Fruit fly (Drosophila melanogaster) whole organism, embryonic: ENCODE measurements around the gene CG43293.
A peak's percentile ranks its signal among the peaks of the same experiment; 100 is the strongest.

Experiments used
- Asciz ChIP-seq: fragments of 200-800 bp; sonication (Bioruptor generic); optimal IDR thresholded peaks from 2 replicates; lab custom pipeline; 2017; ENCODE audit warnings: missing biosample characterization, mild to moderate bottlenecking, missing genetic modification characterization, missing genetic modification reagents
- CG12104 ChIP-seq: fragments of 200-800 bp; sonication (Bioruptor generic); optimal IDR thresholded peaks from 3 replicates; lab custom pipeline; 2016; ENCODE audit warnings: missing biosample characterization, missing genetic modification characterization
- CG12155 ChIP-seq: fragments of 200-800 bp; sonication (Bioruptor generic); optimal IDR thresholded peaks from 3 replicates; lab custom pipeline; 2016; ENCODE audit warnings: missing biosample characterization, missing genetic modification characterization
- CG12744 ChIP-seq: fragments of 200-800 bp; sonication (Bioruptor generic); optimal IDR thresholded peaks from 2 replicates; lab custom pipeline; 2016; ENCODE audit warnings: missing biosample characterization, missing genetic modification characterization
- CG13894 ChIP-seq: fragments of 200-800 bp; sonication (Bioruptor generic); optimal IDR thresholded peaks from 3 replicates; lab custom pipeline; 2018; ENCODE audit warnings: missing biosample characterization, mild to moderate bottlenecking, missing genetic modification characterization, moderate library complexity
- CG14441 ChIP-seq: fragments of 200-800 bp; sonication (Bioruptor generic); IDR thresholded peaks from 2 replicates; pipeline ENCODE4 v1.3.6; 2022; ENCODE audit warnings: missing biosample characterization, missing genetic modification characterization
- CG15696 ChIP-seq: fragments of 200-800 bp; sonication (Bioruptor generic); optimal IDR thresholded peaks from 2 replicates; lab custom pipeline; 2019; ENCODE audit warnings: missing biosample characterization, mild to moderate bottlenecking, missing genetic modification characterization, moderate library complexity
- CG1602 ChIP-seq: fragments of 200-800 bp; sonication (Bioruptor generic); optimal IDR thresholded peaks from 3 replicates; lab custom pipeline; 2016; ENCODE audit warnings: missing biosample characterization, missing genetic modification characterization
- CG17186 ChIP-seq: fragments of 200-800 bp; sonication (Bioruptor generic); optimal IDR thresholded peaks from 3 replicates; lab custom pipeline; 2017; ENCODE audit warnings: missing biosample characterization, missing genetic modification reagents, missing genetic modification characterization
- CG17361 ChIP-seq: fragments of 200-800 bp; sonication (Bioruptor generic); IDR thresholded peaks from 3 replicates; pipeline ENCODE4 v1.3.6; 2022; ENCODE audit warnings: missing biosample characterization, missing genetic modification characterization
- CG17802 ChIP-seq: fragments of 200-800 bp; sonication (Bioruptor generic); optimal IDR thresholded peaks from 2 replicates; lab custom pipeline; 2018; ENCODE audit warnings: missing biosample characterization, mild to moderate bottlenecking, missing genetic modification characterization, moderate library complexity
- CG2120 ChIP-seq: fragments of 200-800 bp; sonication (Bioruptor generic); optimal IDR thresholded peaks from 3 replicates; lab custom pipeline; 2016; ENCODE audit warnings: missing biosample characterization, missing genetic modification characterization
- CG2889 ChIP-seq: fragments of 200-800 bp; sonication (Bioruptor generic); IDR thresholded peaks from 3 replicates; pipeline ENCODE4 v1.3.6; 2022; ENCODE audit warnings: missing biosample characterization, missing genetic modification characterization
- CG3281 ChIP-seq: fragments of 200-800 bp; sonication (Bioruptor generic); optimal IDR thresholded peaks from 3 replicates; lab custom pipeline; 2017; ENCODE audit warnings: missing biosample characterization, mild to moderate bottlenecking, missing genetic modification characterization
- CG4282 ChIP-seq: fragments of 200-800 bp; sonication (Bioruptor generic); optimal IDR thresholded peaks from 2 replicates; lab custom pipeline; 2016; ENCODE audit warnings: missing biosample characterization, missing genetic modification characterization
- CG4707 ChIP-seq: fragments of 200-800 bp; sonication (Bioruptor generic); optimal IDR thresholded peaks from 2 replicates; lab custom pipeline; 2018; ENCODE audit warnings: missing biosample characterization, mild to moderate bottlenecking, missing genetic modification characterization, moderate library complexity
- CG7372 ChIP-seq: fragments of 200-800 bp; sonication (Bioruptor generic); IDR thresholded peaks from 2 replicates; pipeline ENCODE4 v1.3.6; 2022; ENCODE audit warnings: missing biosample characterization, missing genetic modification characterization
- CG7786 ChIP-seq: fragments of 200-800 bp; sonication (Bioruptor generic); optimal IDR thresholded peaks from 2 replicates; lab custom pipeline; 2016; ENCODE audit warnings: missing biosample characterization, missing genetic modification characterization
- CG8765 ChIP-seq: fragments of 200-800 bp; sonication (Bioruptor generic); IDR thresholded peaks from 2 replicates; pipeline ENCODE4 v1.3.6; 2022; ENCODE audit warnings: missing biosample characterization, missing genetic modification characterization
- CoRest ChIP-seq: fragments of 200-800 bp; sonication (Bioruptor generic); optimal IDR thresholded peaks from 3 replicates; lab custom pipeline; 2018; ENCODE audit warnings: missing biosample characterization, mild to moderate bottlenecking, missing genetic modification characterization, moderate library complexity
- Dad ChIP-seq: fragments of 200-800 bp; sonication (Bioruptor generic); optimal IDR thresholded peaks from 3 replicates; lab custom pipeline; 2016; ENCODE audit warnings: missing biosample characterization, missing genetic modification characterization
- Fer2 ChIP-seq: fragments of 200-800 bp; sonication (Bioruptor generic); optimal IDR thresholded peaks from 2 replicates; lab custom pipeline; 2018; ENCODE audit warnings: missing biosample characterization, mild to moderate bottlenecking, missing genetic modification characterization, moderate library complexity
- HHEX ChIP-seq: fragments of 200-800 bp; sonication (Bioruptor generic); optimal IDR thresholded peaks from 3 replicates; lab custom pipeline; 2017; ENCODE audit warnings: missing biosample characterization, mild to moderate bottlenecking, missing genetic modification characterization, missing genetic modification reagents
- HLH54F ChIP-seq: fragments of 200-800 bp; sonication (Bioruptor generic); optimal IDR thresholded peaks from 3 replicates; lab custom pipeline; 2016; ENCODE audit warnings: missing biosample characterization, missing genetic modification characterization
- Lim3 ChIP-seq: fragments of 200-800 bp; sonication (Bioruptor generic); IDR thresholded peaks from 2 replicates; pipeline ENCODE4 v1.3.6; 2022; ENCODE audit warnings: missing biosample characterization, missing genetic modification characterization
- MESR4 ChIP-seq: fragments of 200-800 bp; sonication (Bioruptor generic); optimal IDR thresholded peaks from 2 replicates; lab custom pipeline; 2018; ENCODE audit warnings: missing biosample characterization, mild to moderate bottlenecking, missing genetic modification characterization, moderate library complexity
- Mes4 ChIP-seq: fragments of 200-800 bp; sonication (Bioruptor generic); optimal IDR thresholded peaks from 2 replicates; lab custom pipeline; 2016; ENCODE audit warnings: missing biosample characterization, missing genetic modification characterization
- Side ChIP-seq: fragments of 200-800 bp; sonication (Bioruptor generic); optimal IDR thresholded peaks from 2 replicates; lab custom pipeline; 2016; ENCODE audit warnings: missing biosample characterization, missing genetic modification characterization
- Six4 ChIP-seq: fragments of 200-800 bp; sonication (Bioruptor generic); optimal IDR thresholded peaks from 2 replicates; lab custom pipeline; 2016; ENCODE audit warnings: missing biosample characterization, missing genetic modification characterization
- Trl ChIP-seq, 3 experiments: fragments of >200 bp in 2 of 3; fragments of 200-800 bp in 1 of 3; sonication (Bioruptor generic) in 1 of 3; optimal IDR thresholded peaks; 2 replicates in 1 of 3; 3 replicates in 2 of 3; lab custom pipeline; 2016 to 2017; ENCODE audit warnings: missing biosample characterization in 1 of 3, missing genetic modification characterization in 1 of 3
- Xbp1 ChIP-seq: fragments of 200-800 bp; sonication (Bioruptor generic); optimal IDR thresholded peaks from 3 replicates; lab custom pipeline; 2016; ENCODE audit warnings: missing biosample characterization, mild to moderate bottlenecking, missing genetic modification characterization
- Xrp1 ChIP-seq: fragments of 200-800 bp; sonication (Bioruptor generic); IDR thresholded peaks from 2 replicates; pipeline ENCODE4 v1.3.6; 2022; ENCODE audit warnings: missing biosample characterization, missing genetic modification characterization
- amos ChIP-seq: fragments of 200-800 bp; sonication (Bioruptor generic); IDR thresholded peaks from 2 replicates; pipeline ENCODE4 v1.3.6; 2022; ENCODE audit warnings: missing biosample characterization, missing genetic modification characterization; ENCODE audit not compliant: partially characterized antibody
- aop ChIP-seq: fragments of 200-800 bp; sonication (Bioruptor generic); IDR thresholded peaks from 2 replicates; pipeline ENCODE4 v1.3.6; 2022; ENCODE audit warnings: missing biosample characterization, missing genetic modification characterization
- dysf ChIP-seq: fragments of 200-800 bp; sonication (Bioruptor generic); IDR thresholded peaks from 3 replicates; pipeline ENCODE4 v1.3.6; 2022; ENCODE audit warnings: missing biosample characterization, missing genetic modification characterization
- exex ChIP-seq: fragments of 200-800 bp; sonication (Bioruptor generic); optimal IDR thresholded peaks from 4 replicates; lab custom pipeline; 2018; ENCODE audit warnings: missing biosample characterization, mild to moderate bottlenecking, missing genetic modification characterization, moderate library complexity
- fd96Cb ChIP-seq: fragments of 200-800 bp; sonication (Bioruptor generic); optimal IDR thresholded peaks from 2 replicates; lab custom pipeline; 2018; ENCODE audit warnings: missing biosample characterization, mild to moderate bottlenecking, missing genetic modification characterization, moderate library complexity
- fru ChIP-seq: fragments of >200 bp; optimal IDR thresholded peaks from 2 replicates; lab custom pipeline; 2017
- gem ChIP-seq: fragments of 200-800 bp; sonication (Bioruptor generic); optimal IDR thresholded peaks from 2 replicates; lab custom pipeline; 2019; ENCODE audit warnings: missing biosample characterization, mild to moderate bottlenecking, missing genetic modification characterization, moderate library complexity
- gfzf ChIP-seq: fragments of 200-800 bp; sonication (Bioruptor generic); optimal IDR thresholded peaks from 2 replicates; lab custom pipeline; 2016; ENCODE audit warnings: missing biosample characterization, mild to moderate bottlenecking, missing genetic modification characterization, moderate library complexity
- ham ChIP-seq: fragments of 200-800 bp; sonication (Bioruptor generic); IDR thresholded peaks from 2 replicates; pipeline ENCODE4 v1.3.6; 2022; ENCODE audit warnings: missing biosample characterization, missing genetic modification characterization
- nerfin-2 ChIP-seq: fragments of 200-800 bp; sonication (Bioruptor generic); IDR thresholded peaks from 2 replicates; pipeline ENCODE4 v1.3.6; 2022; ENCODE audit warnings: missing biosample characterization, missing genetic modification characterization; ENCODE audit not compliant: partially characterized antibody
- org-1 ChIP-seq: fragments of 200-800 bp; sonication (Bioruptor generic); optimal IDR thresholded peaks from 2 replicates; lab custom pipeline; 2017; ENCODE audit warnings: missing biosample characterization, missing genetic modification characterization
- pnt ChIP-seq: fragments of 200-800 bp; sonication (Bioruptor generic); optimal IDR thresholded peaks from 3 replicates; lab custom pipeline; 2016; ENCODE audit warnings: missing biosample characterization, missing genetic modification characterization
- sd ChIP-seq: fragments of 200-800 bp; sonication (Bioruptor generic); optimal IDR thresholded peaks from 3 replicates; lab custom pipeline; 2018; ENCODE audit warnings: missing biosample characterization, mild to moderate bottlenecking, missing genetic modification characterization, moderate library complexity
- shn ChIP-seq: fragments of 200-800 bp; sonication (Bioruptor generic); optimal IDR thresholded peaks from 3 replicates; lab custom pipeline; 2016; ENCODE audit warnings: missing biosample characterization, missing genetic modification characterization
- tna ChIP-seq: fragments of 200-800 bp; sonication (Bioruptor generic); IDR thresholded peaks from 2 replicates; pipeline ENCODE4 v1.3.6; 2022; ENCODE audit warnings: missing biosample characterization, missing genetic modification characterization; ENCODE audit not compliant: partially characterized antibody
- trem ChIP-seq: fragments of 200-800 bp; optimal IDR thresholded peaks from 3 replicates; lab custom pipeline; 2019; ENCODE audit warnings: missing biosample characterization, mild to moderate bottlenecking, missing genetic modification characterization, moderate library complexity
- ttk ChIP-seq: fragments of 200-800 bp; sonication (Bioruptor generic); IDR thresholded peaks from 2 replicates; pipeline ENCODE4 v2.1.2; 2022; ENCODE audit warnings: missing biosample characterization, missing genetic modification characterization
- usp ChIP-seq: fragments of >200 bp; optimal IDR thresholded peaks from 2 replicates; lab custom pipeline; 2017; ENCODE audit warnings: missing biosample characterization, missing genetic modification characterization

The CG43293 gene

dm6 chr3L:6184884-6185438, at the start of gene CG43293, which contains the start of gene D19B (continued):
- peak; percentile 100 for TF ChIP-seq CG12155 (GFP tag; lab: Kevin White, UChicago)
- TF ChIP-seq nerfin-2 (GFP tag; lab: Robert Waterston, UW) = peak; percentile 77
- peak; percentile 83 for TF ChIP-seq pnt
- TF ChIP-seq CG17186 (GFP tag; lab: Kevin White, UChicago) = peak; percentile 58
- peak; percentile 21 for TF ChIP-seq gfzf
- peak; percentile 71 for TF ChIP-seq Fer2 (tag; lab: Kevin White, UChicago)
- TF ChIP-seq CG15696 (tag; lab: Kevin White, UChicago) = peak; percentile 58
- peak; percentile 69 for TF ChIP-seq Lim3
- peak; percentile 72 for TF ChIP-seq trem (tag; lab: Kevin White, UChicago)
- peak; percentile 95 for TF ChIP-seq Xrp1 (GFP tag; lab: Robert Waterston, UW)
- TF ChIP-seq fru (lab: Kevin White, UChicago) = peak; percentile 68
- TF ChIP-seq CG4707 (GFP tag; lab: Kevin White, UChicago) = peak; percentile 91
- peak; percentile 73 for TF ChIP-seq CG7372 (GFP tag; lab: Robert Waterston, UW)
- peak; percentile 94 for TF ChIP-seq Xbp1 (GFP tag; lab: Kevin White, UChicago)
- peak; percentile 91 for TF ChIP-seq dysf
- TF ChIP-seq CG12744 (GFP tag; lab: Kevin White, UChicago) = peak; percentile 78
- peak; percentile 94 for TF ChIP-seq CG2120 (GFP tag; lab: Kevin White, UChicago)
- peak; percentile 77 for TF ChIP-seq Side
- peak; percentile 91 for TF ChIP-seq CG17361 (GFP tag; lab: Robert Waterston, UW)
- peak; percentile 90 for TF ChIP-seq gem
- TF ChIP-seq CoRest (tag; lab: Kevin White, UChicago) = peak; percentile 83
- peak; percentile 80 for TF ChIP-seq Dad (GFP tag; lab: Kevin White, UChicago)
- peak; percentile 92 for TF ChIP-seq MESR4 (GFP tag; lab: Kevin White, UChicago)
- TF ChIP-seq ttk = peak; percentile 67
- peak; percentile 77 for TF ChIP-seq aop (GFP tag; lab: Robert Waterston, UW)
- peak; percentile 74 for TF ChIP-seq CG12104 (GFP tag; lab: Kevin White, UChicago)
- TF ChIP-seq sd = peak; percentile 75
- peak; percentile 84 for TF ChIP-seq HHEX (GFP tag; lab: Kevin White, UChicago)
- TF ChIP-seq fd96Cb (tag; lab: Kevin White, UChicago) = peak; percentile 83
- peak; percentile 90 for TF ChIP-seq Six4
- TF ChIP-seq CG14441 (GFP tag; lab: Robert Waterston, UW) = peak; percentile 93
- TF ChIP-seq Mes4 (GFP tag; lab: Kevin White, UChicago) = peak; percentile 56
- peak; percentile 63 for TF ChIP-seq org-1 (GFP tag; lab: Kevin White, UChicago)
- peak; percentile 84 for TF ChIP-seq CG13894 (tag; lab: Kevin White, UChicago)
- no peak for TF ChIP-seq Trl (optimal IDR thresholded peaks at IDR 0.05; lab: Kevin White, UChicago)
- peak; percentile 87 for TF ChIP-seq Trl (GFP tag; optimal IDR thresholded peaks at IDR 0.05; lab: Kevin White, UChicago)
- peak; percentile 88 for TF ChIP-seq CG2889 (GFP tag; lab: Robert Waterston, UW)
- TF ChIP-seq ham (GFP tag; lab: Robert Waterston, UW) = peak; percentile 72; the same call in 1 of the 2 replicates
- peak; percentile 85 for TF ChIP-seq CG3281 (GFP tag; lab: Kevin White, UChicago)
- TF ChIP-seq usp (GFP tag; lab: Kevin White, UChicago) = no peak
- peak; percentile 60 for TF ChIP-seq CG17802 (tag; lab: Kevin White, UChicago)
- TF ChIP-seq tna (GFP tag; lab: Robert Waterston, UW) = peak; percentile 59; the same call in 1 of the 2 replicates
- peak; percentile 80 for TF ChIP-seq Asciz (GFP tag; lab: Kevin White, UChicago)
- peak; percentile 55; the same call in 1 of the 2 replicates for TF ChIP-seq amos
- peak; percentile 70 for TF ChIP-seq CG4282 (GFP tag; lab: Kevin White, UChicago)
- no peak for TF ChIP-seq exex (tag; lab: Kevin White, UChicago)
- peak; percentile 88 for TF ChIP-seq CG1602 (GFP tag; lab: Kevin White, UChicago)
- TF ChIP-seq CG7786 (GFP tag; lab: Kevin White, UChicago) = peak; percentile 84
- peak; percentile 85 for TF ChIP-seq shn (GFP tag; lab: Kevin White, UChicago)
- TF ChIP-seq HLH54F (GFP tag; lab: Kevin White, UChicago) = peak; percentile 91
- peak; percentile 63; the same call in 1 of the 2 replicates for TF ChIP-seq CG8765 (GFP tag; lab: Robert Waterston, UW)
